Fruit fly (Drosophila melanogaster): ENCODE results near the gene CG14624.
A peak's percentile ranks its signal among the peaks of the same experiment; 100 is the strongest.

Gene CG14624

DNA sequence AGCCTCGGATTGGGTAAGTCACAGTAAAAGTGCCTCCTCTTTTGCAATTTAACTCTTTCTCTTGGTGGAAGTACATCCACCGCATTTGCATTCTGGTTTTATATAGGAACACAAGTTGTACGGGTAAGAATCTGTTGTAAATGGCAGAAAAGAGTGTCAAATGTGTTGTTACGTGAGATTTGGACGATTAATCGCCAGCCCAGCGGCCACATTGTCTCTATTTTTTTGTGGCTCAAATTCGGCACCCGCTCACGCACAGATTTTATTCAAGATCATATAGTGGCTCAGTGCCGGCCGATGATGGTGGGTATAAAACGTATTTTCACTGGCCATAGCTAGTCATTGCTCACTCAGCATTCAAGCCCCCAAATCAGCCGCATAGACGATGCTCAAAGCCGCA is 3.1 kb upstream of the CG14624 start, which contains the start of gene CG11381:
TSS of gene CG11381 (plus strand) at position 301 of the 400 bp plus-strand sequence.
- TF ChIP-seq CG17801 (GFP tag; optimal IDR thresholded peaks at IDR 0.05; ENCODE audit: partially characterized antibody) = no peak

DNA sequence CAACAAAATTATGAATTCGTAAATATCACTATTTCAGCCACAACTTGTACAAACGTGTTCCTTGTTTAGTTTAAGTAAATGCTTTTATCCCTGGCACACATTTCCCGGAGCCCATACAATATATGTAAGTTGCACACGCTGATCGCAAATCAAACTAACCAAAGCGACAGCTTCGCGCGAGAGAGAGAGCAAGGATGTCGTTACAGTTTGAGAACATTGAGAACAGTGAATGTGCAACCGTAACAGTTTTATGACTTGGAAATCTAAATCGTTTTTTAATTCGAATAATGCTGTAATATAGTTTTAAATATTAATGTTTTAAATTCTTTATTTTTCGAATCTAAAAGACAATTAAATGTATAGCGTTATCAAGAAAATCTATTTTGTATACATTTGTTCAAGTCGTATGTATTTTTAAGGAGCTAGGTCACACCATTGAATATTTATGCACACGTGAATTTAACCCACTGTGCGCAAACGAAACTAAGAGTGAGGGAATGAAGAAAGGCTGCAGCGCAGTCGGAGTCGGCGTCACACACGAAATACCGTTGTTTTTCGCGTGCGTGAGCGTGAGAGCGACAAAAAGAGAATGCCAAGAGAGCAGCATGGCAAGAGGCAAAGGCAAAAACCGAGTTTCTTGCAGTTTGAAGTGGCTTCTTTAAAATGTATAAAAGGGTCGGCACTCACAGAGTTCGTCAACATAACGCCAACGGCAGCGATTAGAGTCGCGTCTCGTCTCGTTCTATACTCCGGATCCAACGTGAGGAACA is 2.9 kb downstream of the CG14624 start, which contains the start of gene CG11382:
TSS of gene CG11382 (plus strand) at position 720 of the 770 bp plus-strand sequence.
- TF ChIP-seq CG17801 (GFP tag; optimal IDR thresholded peaks at IDR 0.05; ENCODE audit: partially characterized antibody) = no peak

DNA sequence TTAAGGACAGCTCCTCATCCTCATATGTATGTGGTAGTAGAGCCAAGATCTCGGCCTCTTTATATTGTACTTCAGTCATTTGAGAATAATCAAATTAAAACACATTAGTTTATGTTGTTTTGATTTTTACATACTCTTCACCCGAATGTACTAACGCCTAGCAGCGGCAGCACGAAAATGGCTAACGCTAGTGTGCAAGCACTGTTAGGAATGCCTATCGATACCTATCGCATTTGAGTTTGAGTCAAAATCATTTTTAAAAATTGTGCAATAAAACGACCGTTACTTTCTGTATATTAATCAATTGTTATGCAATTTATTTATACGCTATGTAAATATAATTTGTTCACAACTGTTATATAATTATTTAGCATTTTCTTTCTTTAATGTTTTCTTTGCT is 8.5 kb downstream of the CG14624 start, which contains the start of gene CG11398:
TSS of gene CG11398 (minus strand) at position 157 of the 400 bp plus-strand sequence.
- TF ChIP-seq CG17801 (GFP tag; optimal IDR thresholded peaks at IDR 0.05; ENCODE audit: partially characterized antibody) = no peak

DNA sequence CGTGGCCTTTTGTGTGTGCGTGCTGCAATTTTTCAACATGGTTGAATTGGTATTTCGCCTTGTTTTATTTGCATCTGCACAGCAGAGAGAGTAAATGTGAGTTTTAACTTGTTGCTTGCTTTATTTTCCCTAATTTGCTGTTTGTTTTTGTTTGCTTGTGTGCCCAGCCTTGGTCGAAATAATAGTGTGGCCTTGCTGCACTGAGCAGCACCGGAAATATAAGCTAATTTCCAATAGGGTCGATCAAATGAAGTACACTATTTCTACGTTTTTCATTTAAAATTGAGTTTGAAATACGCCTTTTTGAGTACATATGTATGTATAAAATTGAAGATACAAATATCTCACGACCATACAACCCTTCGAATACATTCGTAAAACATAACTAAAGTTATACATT is 10.1 kb downstream of the CG14624 start:
- TF ChIP-seq CG17801 (GFP tag; optimal IDR thresholded peaks at IDR 0.05; ENCODE audit: partially characterized antibody) = peak; percentile 21

DNA sequence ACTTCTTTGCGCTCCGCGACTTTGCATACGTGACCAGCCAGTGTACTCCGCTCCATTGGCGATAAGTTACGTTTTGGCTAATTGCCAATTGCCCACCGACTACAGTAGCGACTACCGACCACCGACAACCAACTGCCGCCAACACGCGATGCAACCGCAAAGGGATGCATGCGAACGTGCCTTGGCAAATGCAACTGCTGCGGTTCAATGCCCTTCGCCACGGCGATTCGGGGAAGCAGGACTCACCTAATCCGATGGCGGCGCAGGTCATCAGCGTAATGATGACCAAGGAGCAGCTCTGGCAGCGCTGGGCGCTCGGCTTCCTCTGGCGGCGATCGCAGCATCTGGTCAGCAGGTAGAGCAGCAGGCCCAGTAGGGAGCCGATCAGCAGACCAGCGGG is 19.3 kb downstream of the CG14624 start:
- no peak for TF ChIP-seq CG17801 (GFP tag; optimal IDR thresholded peaks at IDR 0.05; ENCODE audit: partially characterized antibody)

DNA sequence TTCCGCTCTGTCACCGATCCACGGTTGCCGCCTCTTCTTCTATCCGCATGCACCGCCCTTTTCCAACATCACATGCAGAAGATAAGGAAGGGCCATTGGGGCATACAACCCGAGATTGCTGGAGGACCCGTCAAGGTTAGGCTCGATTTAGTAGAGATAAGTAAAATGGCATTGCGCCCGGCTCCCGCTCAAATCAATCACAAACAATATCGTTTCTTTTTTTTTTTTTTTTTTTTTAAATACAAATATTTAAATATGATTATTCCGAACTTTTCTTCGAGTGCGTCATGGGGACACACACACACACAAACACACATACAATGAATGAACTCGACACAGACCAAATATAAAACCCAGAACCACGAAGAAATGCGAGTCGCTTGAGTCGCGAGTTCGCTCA is 22.6 kb downstream of the CG14624 start:
- TF ChIP-seq CG17801 (GFP tag; optimal IDR thresholded peaks at IDR 0.05; ENCODE audit: partially characterized antibody) = no peak

DNA sequence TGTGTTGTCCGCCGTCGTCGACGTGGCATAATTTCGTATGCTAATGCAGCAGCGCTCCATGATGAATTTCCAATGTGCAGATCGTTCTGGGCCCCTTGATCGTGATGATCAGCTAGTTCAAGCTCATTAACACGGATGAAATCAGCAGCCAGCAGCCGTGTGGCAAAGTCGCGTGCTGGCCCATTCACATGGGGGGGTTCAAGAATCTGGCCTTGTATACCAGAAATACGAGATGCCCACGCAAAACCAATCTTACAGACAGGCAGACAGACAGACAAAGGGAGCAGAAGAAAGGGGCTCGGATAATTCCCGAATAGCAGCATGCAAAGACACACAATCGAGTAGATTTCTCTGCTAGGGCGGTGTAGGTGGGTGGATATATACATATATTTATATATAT is 23.0 kb downstream of the CG14624 start:
- no peak for TF ChIP-seq CG17801 (GFP tag; optimal IDR thresholded peaks at IDR 0.05; ENCODE audit: partially characterized antibody)

DNA sequence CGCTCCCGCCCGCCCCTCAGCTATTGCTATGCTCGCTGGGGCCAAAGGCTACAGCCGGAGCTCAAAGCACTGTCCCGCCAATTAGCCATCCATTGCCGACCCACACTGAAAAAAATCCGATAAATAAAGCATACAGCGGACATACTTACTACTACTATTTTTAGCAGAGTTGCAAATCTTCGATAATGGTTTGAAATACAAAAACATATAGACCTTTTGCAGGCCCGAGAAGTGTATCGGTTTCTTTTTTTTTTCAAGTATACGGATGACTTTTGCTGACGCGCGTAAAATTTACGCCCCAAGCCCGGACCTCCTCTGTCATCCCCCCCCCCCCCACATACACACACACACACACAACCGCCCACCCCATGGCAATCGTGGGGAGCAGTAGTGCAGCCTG is 25.2 kb downstream of the CG14624 start:
- TF ChIP-seq CG17801 (GFP tag; optimal IDR thresholded peaks at IDR 0.05; ENCODE audit: partially characterized antibody) = no peak

DNA sequence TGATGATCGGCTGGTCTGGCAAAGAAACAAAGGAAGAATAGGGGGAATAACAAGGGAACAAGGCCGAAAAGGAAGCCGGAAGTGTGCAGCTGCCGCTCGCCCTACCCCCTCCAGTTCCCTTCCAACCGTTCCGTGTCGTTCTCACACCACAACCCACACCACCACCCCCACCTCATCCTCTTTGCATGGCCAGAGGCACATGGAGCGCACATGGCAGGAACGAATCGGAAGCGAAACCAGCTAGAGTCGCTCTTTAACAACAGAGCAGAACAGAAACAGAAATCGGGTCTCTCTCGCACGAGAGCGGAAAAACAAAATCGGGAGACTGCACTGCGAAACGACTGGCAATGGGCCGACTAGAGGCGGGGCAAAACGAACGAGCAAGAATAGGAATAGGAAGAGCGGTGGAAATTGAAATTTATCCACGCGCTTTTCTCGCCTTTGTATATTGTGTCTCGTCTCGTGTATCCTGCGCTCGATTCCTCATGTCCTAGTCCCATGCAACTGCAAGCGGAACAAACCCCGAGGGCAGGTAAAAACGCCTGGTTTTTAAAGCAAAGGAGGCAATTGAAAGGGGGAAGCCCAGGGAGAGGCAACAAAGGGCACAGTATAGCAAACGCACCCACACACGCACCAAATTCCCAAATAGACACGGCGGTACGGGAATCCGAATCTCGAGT is 26.1 kb downstream of the CG14624 start:
- no peak for TF ChIP-seq CG17801 (GFP tag; optimal IDR thresholded peaks at IDR 0.05; ENCODE audit: partially characterized antibody)

DNA sequence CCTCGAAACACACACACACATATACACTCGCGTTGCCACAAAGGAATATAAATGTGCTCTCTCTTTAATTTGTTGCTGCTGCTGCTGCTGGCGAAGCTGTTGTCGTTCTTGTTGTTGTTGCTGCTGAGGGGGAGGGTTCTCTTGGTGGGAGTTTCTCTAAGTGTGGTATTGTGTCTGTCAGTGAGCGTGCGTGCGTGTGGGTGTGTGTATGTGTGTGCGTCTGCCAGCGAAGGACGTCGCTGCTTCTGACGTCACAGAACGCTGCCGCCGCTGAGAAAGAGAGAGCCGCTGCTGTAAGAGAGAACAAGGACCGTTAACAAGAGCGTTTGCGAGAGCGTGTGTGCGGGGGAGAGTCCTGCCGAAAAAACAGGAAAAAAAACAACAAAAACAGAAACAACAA is 27.5 kb downstream of the CG14624 start:
- TF ChIP-seq CG17801 (GFP tag; optimal IDR thresholded peaks at IDR 0.05; ENCODE audit: partially characterized antibody) = no peak

DNA sequence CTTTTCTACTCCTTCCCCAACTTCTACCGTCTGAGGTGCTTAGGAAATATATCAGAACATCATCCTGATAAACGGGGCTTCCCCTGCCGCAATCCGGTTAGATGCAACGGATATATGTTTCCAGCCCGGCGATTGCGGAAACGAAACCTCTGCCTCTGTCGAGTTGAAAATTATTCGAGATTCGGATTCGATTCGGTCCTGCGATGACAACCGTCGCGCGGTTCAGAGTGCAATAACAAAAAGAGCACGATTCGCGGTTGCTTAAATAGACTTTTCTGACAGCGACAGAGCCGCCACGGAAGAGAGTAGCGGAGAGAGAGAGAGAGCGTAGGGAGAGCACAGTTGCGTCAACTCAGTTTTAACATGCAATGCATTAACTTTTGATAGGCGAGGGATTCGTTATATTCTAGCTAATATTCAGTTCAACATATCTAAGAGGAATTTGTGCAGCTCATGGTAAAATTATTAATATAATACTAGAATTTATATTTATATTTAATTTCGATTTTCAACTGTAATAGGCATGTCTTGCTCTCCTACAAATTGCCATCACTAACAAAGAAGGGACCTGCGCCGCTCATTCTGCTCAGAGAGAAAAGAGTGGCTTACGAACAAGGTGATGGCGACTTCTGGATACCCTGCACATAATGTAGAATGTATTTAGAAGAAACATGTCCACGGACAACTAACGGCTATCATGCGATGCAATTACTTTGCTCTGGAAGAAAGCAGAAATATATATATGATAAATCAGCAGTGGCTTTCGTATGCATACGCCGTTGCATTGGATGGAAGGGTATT is 28.5 kb downstream of the CG14624 start:
- TF ChIP-seq CG17801 (GFP tag; optimal IDR thresholded peaks at IDR 0.05; ENCODE audit: partially characterized antibody) = peak; percentile 95

DNA sequence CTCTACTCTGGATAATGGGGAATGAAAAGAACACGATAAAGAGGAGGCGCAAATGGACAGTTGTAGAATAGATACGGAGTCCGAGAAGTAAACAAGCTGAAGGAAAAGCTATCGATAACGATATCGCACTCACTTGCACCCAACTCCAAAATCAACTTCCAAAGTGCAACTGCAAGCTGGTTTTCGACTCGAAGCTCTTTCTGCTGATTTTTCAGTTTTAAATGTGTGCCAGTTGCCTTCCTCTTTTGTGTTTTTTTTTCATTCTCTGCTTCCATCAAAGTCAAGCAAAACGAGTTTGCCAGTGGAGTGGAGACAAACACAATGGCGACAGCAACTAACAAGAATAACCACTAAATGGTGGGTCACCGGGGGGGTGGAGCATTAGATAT is 29.1 kb downstream of the CG14624 start:
- no peak for TF ChIP-seq CG17801 (GFP tag; optimal IDR thresholded peaks at IDR 0.05; ENCODE audit: partially characterized antibody)

DNA sequence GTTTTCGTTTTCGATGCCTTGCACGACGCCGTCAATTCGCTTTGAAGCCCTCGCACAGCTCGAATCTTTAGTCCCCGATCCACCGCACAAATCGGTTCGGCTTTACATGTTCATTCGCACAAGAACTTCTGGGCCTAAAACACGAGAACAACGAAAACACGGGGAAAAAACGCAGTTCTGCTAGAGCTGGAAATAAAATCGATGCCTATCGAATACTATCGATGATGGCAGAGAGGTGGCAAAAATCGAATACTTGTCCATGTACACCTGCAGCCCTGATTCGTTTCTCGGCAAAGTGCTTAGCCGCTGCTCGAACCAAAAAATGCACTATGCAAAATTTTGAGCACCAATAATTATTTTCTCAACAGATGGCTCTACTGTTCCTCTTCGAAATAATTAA is 29.9 kb downstream of the CG14624 start, which contains the start of gene CG3638:
TSS of gene CG3638 (minus strand) at position 210 of the 400 bp plus-strand sequence.
- TF ChIP-seq CG17801 (GFP tag; optimal IDR thresholded peaks at IDR 0.05; ENCODE audit: partially characterized antibody) = peak; percentile 2

DNA sequence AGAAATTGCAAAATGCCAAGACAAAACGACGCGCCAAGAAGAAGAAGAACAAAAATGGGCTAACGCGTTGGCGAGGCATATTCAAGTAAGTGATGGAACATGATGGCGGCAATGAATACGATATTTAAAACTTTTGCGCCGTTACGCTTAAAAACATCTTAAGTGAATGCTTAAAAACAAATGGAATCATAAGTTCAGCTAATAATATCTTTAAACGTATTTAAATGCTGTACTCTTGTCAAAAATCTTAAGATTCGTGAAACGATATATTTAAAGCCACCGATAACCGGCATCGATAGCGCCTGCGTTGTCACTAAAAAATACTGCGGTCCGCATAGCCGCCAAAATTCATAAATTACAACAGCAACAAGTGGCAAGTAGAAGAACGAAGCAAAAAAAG is 33.3 kb downstream of the CG14624 start, which contains the start of gene CG11403:
TSS of gene CG11403 (minus strand) at position 53 of the 400 bp plus-strand sequence.
- no peak for TF ChIP-seq CG17801 (GFP tag; optimal IDR thresholded peaks at IDR 0.05; ENCODE audit: partially characterized antibody)

DNA sequence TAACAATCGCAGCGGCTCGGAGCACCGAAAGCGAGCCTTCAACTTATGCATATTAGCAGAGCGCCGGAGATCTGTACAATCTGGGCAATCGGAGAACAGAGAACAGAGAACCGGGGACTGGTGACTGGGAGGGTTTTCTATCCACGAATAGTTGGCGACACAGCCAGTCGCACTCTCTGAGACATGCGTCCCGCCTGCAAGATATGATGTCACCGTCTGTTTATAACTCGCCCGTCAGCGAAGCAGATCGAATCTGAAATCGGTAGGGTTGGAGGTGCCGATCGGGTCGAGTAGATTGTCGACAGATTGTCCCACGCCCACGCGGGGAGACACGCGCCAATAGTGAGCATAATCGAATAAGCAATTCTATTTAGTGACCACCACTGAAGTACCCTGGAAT is 35.5 kb downstream of the CG14624 start:
- TF ChIP-seq CG17801 (GFP tag; optimal IDR thresholded peaks at IDR 0.05; ENCODE audit: partially characterized antibody) = no peak

Measured in ovary, adult (tissue).